Fruit fly (Drosophila melanogaster) whole organism, embryonic: ENCODE measurements around the gene Naa80.

Experiments used
- Atf-2 ChIP-seq: fragments of 200-800 bp; sonication (Bioruptor generic); optimal IDR thresholded peaks from 2 replicates; lab custom pipeline; 2016; ENCODE audit warnings: missing biosample characterization, missing genetic modification characterization
- Atf3 ChIP-seq: fragments of 200-800 bp; sonication (Bioruptor generic); optimal IDR thresholded peaks from 3 replicates; lab custom pipeline; 2016; ENCODE audit warnings: missing biosample characterization, missing genetic modification characterization
- Blimp-1 ChIP-seq: fragments of 200-800 bp; sonication (Bioruptor generic); optimal IDR thresholded peaks from 3 replicates; lab custom pipeline; 2018; ENCODE audit warnings: missing biosample characterization, missing genetic modification characterization, mild to moderate bottlenecking, moderate library complexity, missing genetic modification reagents
- CG10431 ChIP-seq: fragments of 200-800 bp; sonication (Bioruptor generic); optimal IDR thresholded peaks from 3 replicates; lab custom pipeline; 2018; ENCODE audit warnings: missing biosample characterization, mild to moderate bottlenecking, missing genetic modification characterization
- CG10979 ChIP-seq: fragments of 200-800 bp; sonication (Bioruptor generic); optimal IDR thresholded peaks from 2 replicates; lab custom pipeline; 2018; ENCODE audit warnings: missing biosample characterization, mild to moderate bottlenecking, missing genetic modification characterization, moderate library complexity
- CG11085 ChIP-seq: fragments of 200-800 bp; sonication (Bioruptor generic); IDR thresholded peaks from 2 replicates; pipeline ENCODE4 v1.3.6; 2022; ENCODE audit warnings: missing biosample characterization, missing genetic modification characterization
- CG11093 ChIP-seq: fragments of 200-800 bp; sonication (Bioruptor generic); IDR thresholded peaks from 3 replicates; pipeline ENCODE4 v1.3.6; 2022; ENCODE audit warnings: missing biosample characterization, missing genetic modification characterization
- CG11696 ChIP-seq: fragments of 200-800 bp; sonication (Bioruptor generic); IDR thresholded peaks from 2 replicates; pipeline ENCODE4 v1.3.6; 2022; ENCODE audit warnings: missing biosample characterization, missing genetic modification characterization
- CG12104 ChIP-seq: fragments of 200-800 bp; sonication (Bioruptor generic); optimal IDR thresholded peaks from 3 replicates; lab custom pipeline; 2016; ENCODE audit warnings: missing biosample characterization, missing genetic modification characterization
- CG13424 ChIP-seq: fragments of 200-800 bp; sonication (Bioruptor generic); optimal IDR thresholded peaks from 2 replicates; lab custom pipeline; 2019; ENCODE audit warnings: missing biosample characterization, mild to moderate bottlenecking, missing genetic modification characterization, moderate library complexity
- CG14710 ChIP-seq: fragments of 200-800 bp; sonication (Bioruptor generic); optimal IDR thresholded peaks from 3 replicates; lab custom pipeline; 2019; ENCODE audit warnings: missing biosample characterization, mild to moderate bottlenecking, missing genetic modification characterization, moderate library complexity
- CG14965 ChIP-seq: fragments of 200-800 bp; sonication (Bioruptor generic); optimal IDR thresholded peaks from 2 replicates; lab custom pipeline; 2016; ENCODE audit warnings: missing biosample characterization, missing genetic modification characterization, borderline replicate concordance
- CG15011 ChIP-seq: fragments of 200-800 bp; sonication (Bioruptor generic); optimal IDR thresholded peaks from 3 replicates; lab custom pipeline; 2018; ENCODE audit warnings: missing biosample characterization, mild to moderate bottlenecking, missing genetic modification characterization
- CG15601 ChIP-seq: fragments of 200-800 bp; sonication (Bioruptor generic); optimal IDR thresholded peaks from 3 replicates; lab custom pipeline; 2019; ENCODE audit warnings: missing biosample characterization, mild to moderate bottlenecking, missing genetic modification characterization, moderate library complexity
- CG17361 ChIP-seq: fragments of 200-800 bp; sonication (Bioruptor generic); IDR thresholded peaks from 3 replicates; pipeline ENCODE4 v1.3.6; 2022; ENCODE audit warnings: missing biosample characterization, missing genetic modification characterization
- CG17802 ChIP-seq: fragments of 200-800 bp; sonication (Bioruptor generic); optimal IDR thresholded peaks from 2 replicates; lab custom pipeline; 2018; ENCODE audit warnings: missing biosample characterization, mild to moderate bottlenecking, missing genetic modification characterization, moderate library complexity
- CG18764 ChIP-seq: fragments of 200-800 bp; sonication (Bioruptor generic); optimal IDR thresholded peaks from 3 replicates; lab custom pipeline; 2016; ENCODE audit warnings: missing biosample characterization, missing genetic modification characterization
- CG30020 ChIP-seq: fragments of 200-800 bp; optimal IDR thresholded peaks from 2 replicates; lab custom pipeline; 2019; ENCODE audit warnings: missing biosample characterization, mild to moderate bottlenecking, missing genetic modification characterization, moderate library complexity
- CG33557 ChIP-seq: fragments of 200-800 bp; sonication (Bioruptor generic); optimal IDR thresholded peaks from 2 replicates; lab custom pipeline; 2019; ENCODE audit warnings: missing biosample characterization, mild to moderate bottlenecking, missing genetic modification characterization, moderate library complexity
- CG5953 ChIP-seq: fragments of 200-800 bp; sonication (Bioruptor generic); IDR thresholded peaks from 2 replicates; pipeline ENCODE4 v1.3.6; 2022; ENCODE audit warnings: missing biosample characterization, missing genetic modification characterization
- CG7987 ChIP-seq: fragments of 200-800 bp; sonication (Bioruptor generic); optimal IDR thresholded peaks from 2 replicates; lab custom pipeline; 2018; ENCODE audit warnings: missing biosample characterization, mild to moderate bottlenecking, missing genetic modification characterization, moderate library complexity
- CG8359 ChIP-seq: fragments of 200-800 bp; sonication (Bioruptor generic); optimal IDR thresholded peaks from 2 replicates; lab custom pipeline; 2017; ENCODE audit warnings: missing biosample characterization, mild to moderate bottlenecking, missing genetic modification characterization, borderline replicate concordance
- CG9727 ChIP-seq: fragments of 200-800 bp; sonication (Bioruptor generic); optimal IDR thresholded peaks from 3 replicates; lab custom pipeline; 2017; ENCODE audit warnings: missing biosample characterization, mild to moderate bottlenecking, missing genetic modification characterization
- CG9817 ChIP-seq: fragments of 200-800 bp; sonication (Bioruptor generic); optimal IDR thresholded peaks from 2 replicates; lab custom pipeline; 2018; ENCODE audit warnings: missing biosample characterization, mild to moderate bottlenecking, missing genetic modification characterization, moderate library complexity
- Camta ChIP-seq: fragments of 200-800 bp; sonication (Bioruptor generic); optimal IDR thresholded peaks from 2 replicates; lab custom pipeline; 2016; ENCODE audit warnings: missing biosample characterization, missing genetic modification characterization
- D ChIP-seq, 2 experiments: fragments of 200-800 bp in 1 of 2; fragments of >200 bp in 1 of 2; sonication (Bioruptor generic) in 1 of 2; optimal IDR thresholded peaks; 2 replicates in 1 of 2; 3 replicates in 1 of 2; lab custom pipeline; 2017; ENCODE audit warnings: mild to moderate bottlenecking in 1 of 2, missing biosample characterization in 1 of 2, missing genetic modification characterization in 1 of 2, missing genetic modification reagents in 1 of 2
- Dip3 ChIP-seq: fragments of 200-800 bp; sonication (Bioruptor generic); optimal IDR thresholded peaks from 3 replicates; lab custom pipeline; 2016; ENCODE audit warnings: missing biosample characterization, missing genetic modification characterization
- Doc3 ChIP-seq: fragments of 200-800 bp; sonication (Bioruptor generic); IDR thresholded peaks from 3 replicates; pipeline ENCODE4 v1.3.6; 2022; ENCODE audit warnings: missing biosample characterization, missing genetic modification characterization; ENCODE audit not compliant: partially characterized antibody
- Drgx ChIP-seq: fragments of 200-800 bp; sonication (Bioruptor generic); IDR thresholded peaks from 2 replicates; pipeline ENCODE4 v1.3.6; 2022; ENCODE audit warnings: missing biosample characterization, missing genetic modification characterization
- Fer2 ChIP-seq: fragments of 200-800 bp; sonication (Bioruptor generic); optimal IDR thresholded peaks from 2 replicates; lab custom pipeline; 2018; ENCODE audit warnings: missing biosample characterization, mild to moderate bottlenecking, missing genetic modification characterization, moderate library complexity
- Hr39 ChIP-seq: fragments of >200 bp; optimal IDR thresholded peaks from 2 replicates; lab custom pipeline; 2017
- NC2β ChIP-seq: fragments of 200-800 bp; sonication (Bioruptor generic); optimal IDR thresholded peaks from 2 replicates; lab custom pipeline; 2016; ENCODE audit warnings: missing biosample characterization, missing genetic modification characterization
- PHDP ChIP-seq: fragments of 200-800 bp; sonication (Bioruptor generic); optimal IDR thresholded peaks from 3 replicates; lab custom pipeline; 2018; ENCODE audit warnings: missing biosample characterization, mild to moderate bottlenecking, missing genetic modification characterization, moderate library complexity
- Poxn ChIP-seq: fragments of 200-800 bp; sonication (Bioruptor generic); IDR thresholded peaks from 2 replicates; pipeline ENCODE4 v1.3.6; 2022; ENCODE audit warnings: missing biosample characterization, missing genetic modification characterization
- Rx ChIP-seq: fragments of 200-800 bp; sonication (Bioruptor generic); IDR thresholded peaks from 2 replicates; pipeline ENCODE4 v1.3.6; 2022; ENCODE audit warnings: missing biosample characterization, missing genetic modification characterization
- Sry-β ChIP-seq: fragments of 200-800 bp; sonication (Bioruptor generic); optimal IDR thresholded peaks from 2 replicates; lab custom pipeline; 2018; ENCODE audit warnings: missing biosample characterization, mild to moderate bottlenecking, missing genetic modification characterization, moderate library complexity
- ap ChIP-seq: fragments of 200-800 bp; sonication (Bioruptor generic); IDR thresholded peaks from 2 replicates; pipeline ENCODE4 v1.3.6; 2022; ENCODE audit warnings: missing biosample characterization, missing genetic modification characterization
- cg ChIP-seq: fragments of 200-800 bp; sonication (Bioruptor generic); optimal IDR thresholded peaks from 3 replicates; lab custom pipeline; 2019; ENCODE audit warnings: missing biosample characterization, mild to moderate bottlenecking, missing genetic modification characterization, moderate library complexity
- ewg ChIP-seq: fragments of 200-800 bp; sonication (Bioruptor generic); optimal IDR thresholded peaks from 3 replicates; lab custom pipeline; 2017; ENCODE audit warnings: mild to moderate bottlenecking, missing biosample characterization, missing genetic modification reagents, missing genetic modification characterization
- gem ChIP-seq: fragments of 200-800 bp; sonication (Bioruptor generic); optimal IDR thresholded peaks from 2 replicates; lab custom pipeline; 2019; ENCODE audit warnings: missing biosample characterization, mild to moderate bottlenecking, missing genetic modification characterization, moderate library complexity
- hbn ChIP-seq: fragments of 200-800 bp; sonication (Bioruptor generic); IDR thresholded peaks from 2 replicates; pipeline ENCODE4 v1.3.6; 2022; ENCODE audit warnings: missing biosample characterization, missing genetic modification characterization; ENCODE audit not compliant: partially characterized antibody
- insv ChIP-seq, 2 experiments: fragments of 200-800 bp; sonication (Bioruptor generic); optimal IDR thresholded peaks; 3 replicates each; lab custom pipeline; 2016 to 2018; ENCODE audit warnings: missing biosample characterization in 2 of 2, missing genetic modification characterization in 2 of 2
- odd ChIP-seq: fragments of 200-800 bp; sonication (Bioruptor generic); optimal IDR thresholded peaks from 2 replicates; lab custom pipeline; 2017; ENCODE audit warnings: missing biosample characterization, mild to moderate bottlenecking, missing genetic modification characterization
- phol ChIP-seq: fragments of 200-800 bp; sonication (Bioruptor generic); optimal IDR thresholded peaks from 3 replicates; lab custom pipeline; 2018; ENCODE audit warnings: missing biosample characterization, mild to moderate bottlenecking, missing genetic modification characterization, moderate library complexity
- schlank ChIP-seq: fragments of 200-800 bp; sonication (Bioruptor generic); optimal IDR thresholded peaks from 2 replicates; lab custom pipeline; 2018; ENCODE audit warnings: missing biosample characterization, mild to moderate bottlenecking, missing genetic modification characterization
- tin ChIP-seq: fragments of 200-800 bp; sonication (Bioruptor generic); optimal IDR thresholded peaks from 3 replicates; lab custom pipeline; 2016; ENCODE audit warnings: missing biosample characterization, missing genetic modification characterization
- tx ChIP-seq: fragments of 200-800 bp; sonication (Bioruptor generic); optimal IDR thresholded peaks from 2 replicates; lab custom pipeline; 2016; ENCODE audit warnings: missing biosample characterization, missing genetic modification characterization
- zfh1 ChIP-seq: fragments of 200-800 bp; sonication (Bioruptor generic); IDR thresholded peaks from 3 replicates; pipeline ENCODE4 v1.3.6; 2022; ENCODE audit warnings: missing biosample characterization, missing genetic modification characterization

Gene Naa80

DNA sequence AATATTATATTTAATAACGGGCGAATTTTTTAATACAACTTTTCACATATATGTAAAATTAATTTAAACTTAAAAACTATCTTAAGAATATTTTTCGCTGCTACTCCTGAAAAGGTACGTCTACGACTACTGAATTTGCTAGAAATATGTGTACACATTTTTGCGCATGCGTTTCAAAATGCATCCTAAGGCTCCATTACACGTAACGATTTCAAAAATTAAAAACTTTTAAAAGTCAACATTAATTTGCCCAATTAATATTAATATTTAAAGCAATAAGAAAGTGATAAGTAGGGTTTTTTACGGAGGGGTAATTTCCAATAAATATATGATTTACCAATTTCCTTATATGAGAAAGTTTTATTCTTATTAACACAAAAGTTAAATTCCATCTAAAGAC lies 36.9 kb upstream of the Naa80 start, which contains the start of gene FoxP:
Gene FoxP (minus strand): TSS at position 89 of the 400 bp plus-strand sequence.
- TF ChIP-seq Atf3 (GFP tag; lab: Kevin White, UChicago) (no peak), tin (GFP tag; lab: Kevin White, UChicago) (no peak), Atf-2 (GFP tag; lab: Kevin White, UChicago) (no peak), D (optimal IDR thresholded peaks at IDR 0.05; lab: Kevin White, UChicago) (no peak), D (GFP tag; optimal IDR thresholded peaks at IDR 0.05; lab: Kevin White, UChicago) (no peak), CG17802 (tag; lab: Kevin White, UChicago) (no peak), Rx (GFP tag; lab: Robert Waterston, UW) (no peak), CG17361 (GFP tag; lab: Robert Waterston, UW) (no peak), CG15011 (GFP tag; lab: Kevin White, UChicago) (no peak), CG11085 (GFP tag; lab: Robert Waterston, UW) (no peak), Dip3 (GFP tag; lab: Kevin White, UChicago) (no peak), NC2β (GFP tag; lab: Kevin White, UChicago) (no peak), CG12104 (GFP tag; lab: Kevin White, UChicago) (no peak), Sry-β (GFP tag; lab: Kevin White, UChicago) (no peak), odd (GFP tag; lab: Kevin White, UChicago) (no peak), CG8359 (GFP tag; lab: Kevin White, UChicago) (no peak), CG7987 (GFP tag; lab: Kevin White, UChicago) (no peak), hbn (GFP tag; lab: Robert Waterston, UW) (no peak), gem (tag; lab: Kevin White, UChicago) (peak; percentile 46), phol (tag; lab: Kevin White, UChicago) (peak; percentile 24), CG14710 (tag; lab: Kevin White, UChicago) (peak; percentile 25), schlank (tag; lab: Kevin White, UChicago) (no peak), Blimp-1 (GFP tag; lab: Kevin White, UChicago) (no peak), CG10979 (tag; lab: Kevin White, UChicago) (peak; percentile 24), Doc3 (no peak), Hr39 (no peak), CG18764 (GFP tag; lab: Kevin White, UChicago) (peak; percentile 61), tx (GFP tag; lab: Kevin White, UChicago) (no peak), CG33557 (GFP tag; lab: Kevin White, UChicago) (no peak), Drgx (GFP tag; lab: Robert Waterston, UW) (no peak), CG9727 (GFP tag; lab: Kevin White, UChicago) (no peak), CG9817 (tag; lab: Kevin White, UChicago) (no peak), ap (GFP tag; lab: Robert Waterston, UW) (no peak), cg (no peak), CG15601 (no peak), Fer2 (tag; lab: Kevin White, UChicago) (no peak), PHDP (peak; percentile 19), Camta (GFP tag; lab: Kevin White, UChicago) (no peak), insv (GFP tag; optimal IDR thresholded peaks at IDR 0.05; lab: Kevin White, UChicago) (no peak), zfh1 (GFP tag; lab: Robert Waterston, UW) (no peak), CG10431 (GFP tag; lab: Kevin White, UChicago) (no peak), CG5953 (no peak), CG30020 (peak; percentile 62), CG14965 (GFP tag; lab: Kevin White, UChicago) (no peak), ewg (peak; percentile 88), CG11696 (no peak), CG13424 (tag; lab: Kevin White, UChicago) (peak; percentile 47), Poxn (GFP tag; lab: Robert Waterston, UW) (no peak), CG11093 (GFP tag; lab: Robert Waterston, UW) (no peak)
- TF ChIP-seq, all 482 proteins: peak for 9
